Fruit fly (Drosophila melanogaster): ENCODE results near the gene Ugt316A1.

- TF ChIP-seq pan (optimal IDR thresholded peaks at IDR 0.05), result no peak
- TF ChIP-seq usp (GFP tag; optimal IDR thresholded peaks at IDR 0.05), result no peak
Observed at dm6 chr3L:19053339-19053818, 9.2 kb downstream of the Ugt316A1 start, which contains the start of gene CG43407.
